Worm (Caenorhabditis elegans): ENCODE results near the gene Y37E11AM.2.

The Y37E11AM.2 gene

ce11 chrIV:3740830-3741477 lies 15.7 kb upstream of the Y37E11AM.2 start, which contains the start of gene nape-1 (continued):
- TF ChIP-seq ceh-88 (GFP tag; IDR thresholded peaks at IDR 0.05) (no peak), nhr-84 (tag; optimal IDR thresholded peaks at IDR 0.05) (no peak), lsy-2 (tag; optimal IDR thresholded peaks at IDR 0.05) (peak in 1 of 2 experiments; percentile 64), mab-9 (GFP tag; IDR thresholded peaks at IDR 0.05) (no peak), nhr-71 (tag; optimal IDR thresholded peaks at IDR 0.05) (peak; percentile 41), blmp-1 (tag; optimal IDR thresholded peaks at IDR 0.05) (no peak), skn-1 (tag; optimal IDR thresholded peaks at IDR 0.05) (no peak), alr-1 (tag; optimal IDR thresholded peaks at IDR 0.05; ENCODE audit: borderline replicate concordance) (no peak), nhr-20 (tag; optimal IDR thresholded peaks at IDR 0.05) (peak; percentile 18), irx-1 (tag; optimal IDR thresholded peaks at IDR 0.05) (no peak), unc-130 (tag; optimal IDR thresholded peaks at IDR 0.05) (no peak), nhr-47 (tag; optimal IDR thresholded peaks at IDR 0.05) (no peak), C04F5.9 (tag; optimal IDR thresholded peaks at IDR 0.05) (no peak), efl-1 (optimal IDR thresholded peaks at IDR 0.05) (peak; percentile 40 to 47), efl-1 (GFP tag; optimal IDR thresholded peaks at IDR 0.05 in 1 of 2) (peak; percentile 26 to 93), aha-1 (tag; optimal IDR thresholded peaks at IDR 0.05) (no peak), nhr-85 (tag) (no peak), lin-13 (GFP tag; optimal IDR thresholded peaks at IDR 0.05) (no peak), nhr-12 (tag; optimal IDR thresholded peaks at IDR 0.05) (no peak), unc-30 (tag; optimal IDR thresholded peaks at IDR 0.05) (no peak), efl-3 (GFP tag; optimal IDR thresholded peaks at IDR 0.05) (no peak), tbx-2 (tag; optimal IDR thresholded peaks at IDR 0.05) (peak; percentile 43), C16A3.4 (tag; optimal IDR thresholded peaks at IDR 0.05) (no peak), fkh-8 (tag; optimal IDR thresholded peaks at IDR 0.05) (peak; percentile 47), ceh-63 (GFP tag; optimal IDR thresholded peaks at IDR 0.05) (no peak), elt-2 (tag; optimal IDR thresholded peaks at IDR 0.05) (no peak), grh-1 (GFP tag; IDR thresholded peaks at IDR 0.05) (peak; percentile 41; the same call in 1 of the 2 replicates), fos-1 (tag; optimal IDR thresholded peaks at IDR 0.05) (no peak), dpl-1 (GFP tag; optimal IDR thresholded peaks at IDR 0.05) (peak in 2 of 3 experiments; percentile 2 to 35), elt-3 (tag; optimal IDR thresholded peaks at IDR 0.05) (no peak)

ce11 chrIV:3738655-3739403 lies 13.6 kb upstream of the Y37E11AM.2 start, which contains the start of gene nape-2:
Gene nape-2, minus strand, starts transcription at chrIV:3738925.
- TF ChIP-seq dsc-1 (tag; optimal IDR thresholded peaks at IDR 0.05) (no peak), lin-15B (tag; optimal IDR thresholded peaks at IDR 0.05) (peak; percentile 45), blmp-1 (tag; optimal IDR thresholded peaks at IDR 0.05) (peak; percentile 5), rnt-1 (tag; optimal IDR thresholded peaks at IDR 0.05) (peak; percentile 30), alr-1 (tag; optimal IDR thresholded peaks at IDR 0.05; ENCODE audit: borderline replicate concordance) (peak; percentile 60), swsn-7 (tag; optimal IDR thresholded peaks at IDR 0.05) (no peak), nhr-47 (tag; optimal IDR thresholded peaks at IDR 0.05) (peak; percentile 6), nhr-28 (tag; optimal IDR thresholded peaks at IDR 0.05) (no peak), snpc-4 (tag; optimal IDR thresholded peaks at IDR 0.05) (peak; percentile 37), nhr-77 (tag; optimal IDR thresholded peaks at IDR 0.05) (peak; percentile 16), nhr-71 (tag; optimal IDR thresholded peaks at IDR 0.05) (no peak), dpl-1 (GFP tag; optimal IDR thresholded peaks at IDR 0.05) (peak in 1 of 3 experiments; percentile 22), lin-35 (GFP tag; optimal IDR thresholded peaks at IDR 0.05) (peak in 1 of 2 experiments; percentile 32), lin-14 (GFP tag; optimal IDR thresholded peaks at IDR 0.05) (peak; percentile 70), lsy-2 (tag; optimal IDR thresholded peaks at IDR 0.05) (peak in 1 of 2 experiments; percentile 32), efl-1 (optimal IDR thresholded peaks at IDR 0.05) (no peak), efl-1 (GFP tag; optimal IDR thresholded peaks at IDR 0.05 in 1 of 2) (peak in 1 of 2 experiments; percentile 91)

Data from whole organism, L1 larva.